Worm (Caenorhabditis elegans) whole organism, L4 larva: Measurements from ENCODE around the gene R107.5.

Source experiments
- daf-12 ChIP-seq: fragments of 150-350 bp; optimal IDR thresholded peaks from 2 replicates; lab custom pipeline; 2014; ENCODE audit warnings: missing biosample characterization, missing genetic modification reagents, missing genetic modification characterization
- madf-5 ChIP-seq, 2 experiments: fragments of 200-800 bp; sonication (Bioruptor generic); IDR thresholded peaks; 2 replicates each; pipeline ENCODE4 v1.3.6; 2022; ENCODE audit warnings: missing compliant biosample characterization in 2 of 2, missing genetic modification characterization in 2 of 2
- nhr-77 ChIP-seq: fragments of 150-350 bp; optimal IDR thresholded peaks from 2 replicates; lab custom pipeline; 2014; ENCODE audit warnings: missing biosample characterization, missing genetic modification characterization
- zag-1 ChIP-seq: fragments of 150-350 bp; optimal IDR thresholded peaks from 2 replicates; lab custom pipeline; 2014; ENCODE audit warnings: missing biosample characterization, missing genetic modification characterization

- TF ChIP-seq madf-5 (GFP tag; IDR thresholded peaks at IDR 0.05; lab: Robert Waterston, UW) = no peak
- TF ChIP-seq zag-1 (tag; lab: Kevin White, UChicago) = no peak
- TF ChIP-seq daf-12 = no peak
- no peak for TF ChIP-seq nhr-77 (tag; lab: Kevin White, UChicago)
Measured at ce11 chrIII:9060267-9060666, 6.7 kb upstream of the R107.5 start.
